Worm (Caenorhabditis elegans) whole organism, L3 larva: ENCODE data around the gene F20D1.22.

Source experiments
- ama-1 ChIP-seq: fragments of 150-350 bp; optimal IDR thresholded peaks from 2 replicates; lab custom pipeline; 2018
- egl-27 ChIP-seq: sonication (generic microtip); optimal IDR thresholded peaks from 4 replicates; lab custom pipeline; 2017; ENCODE audit warnings: missing biosample characterization, missing genetic modification reagents, missing genetic modification characterization
- fkh-10 ChIP-seq: sonication (generic microtip); optimal IDR thresholded peaks from 2 replicates; lab custom pipeline; 2017; ENCODE audit warnings: missing biosample characterization, missing genetic modification reagents, missing genetic modification characterization
- fkh-2 ChIP-seq: fragments of 150-350 bp; optimal IDR thresholded peaks from 2 replicates; lab custom pipeline; 2014; ENCODE audit warnings: missing biosample characterization, missing genetic modification reagents, missing genetic modification characterization
- pha-4 ChIP-seq: fragments of 150-350 bp; optimal IDR thresholded peaks from 2 replicates; lab custom pipeline; 2014; ENCODE audit warnings: missing biosample characterization, missing genetic modification reagents, missing genetic modification characterization
- snpc-4 ChIP-seq: fragments of 150-350 bp; optimal IDR thresholded peaks from 2 replicates; lab custom pipeline; 2014; ENCODE audit warnings: missing biosample characterization, missing genetic modification characterization
- tbx-2 ChIP-seq: sonication (generic microtip); optimal IDR thresholded peaks from 2 replicates; lab custom pipeline; 2016; ENCODE audit warnings: mild to moderate bottlenecking, missing genetic modification characterization, missing compliant biosample characterization
- zag-1 ChIP-seq: fragments of 150-350 bp; optimal IDR thresholded peaks from 2 replicates; lab custom pipeline; 2014; ENCODE audit warnings: missing biosample characterization, missing genetic modification characterization
- ztf-11 ChIP-seq: fragments of 150-350 bp; optimal IDR thresholded peaks from 2 replicates; lab custom pipeline; 2014; ENCODE audit warnings: missing biosample characterization, missing genetic modification characterization

ce11 chrX:14993744-14994143, 27.1 kb downstream of the F20D1.22 start:
- TF ChIP-seq egl-27 (no peak), snpc-4 (no peak), tbx-2 (tag; lab: Kevin White, UChicago) (no peak), ama-1 (lab: Kevin White, UChicago) (no peak), ztf-11 (tag; lab: Kevin White, UChicago) (no peak), zag-1 (tag; lab: Kevin White, UChicago) (no peak), fkh-10 (GFP tag; lab: Kevin White, UChicago) (no peak), fkh-2 (tag; lab: Kevin White, UChicago) (no peak), pha-4 (tag; lab: Kevin White, UChicago) (no peak)
